Fruit fly (Drosophila melanogaster) whole organism, embryonic: ENCODE results near the gene Hn.

Experiments used
- Bdp1 ChIP-seq: fragments of 200-800 bp; sonication (Bioruptor generic); optimal IDR thresholded peaks from 3 replicates; lab custom pipeline; 2016; ENCODE audit warnings: missing biosample characterization, missing genetic modification characterization
- C15 ChIP-seq: fragments of 200-800 bp; sonication (Bioruptor generic); IDR thresholded peaks from 3 replicates; pipeline ENCODE4 v1.3.6; 2022; ENCODE audit warnings: missing biosample characterization, missing genetic modification characterization
- CG11696 ChIP-seq: fragments of 200-800 bp; sonication (Bioruptor generic); IDR thresholded peaks from 2 replicates; pipeline ENCODE4 v1.3.6; 2022; ENCODE audit warnings: missing biosample characterization, missing genetic modification characterization
- CG12659 ChIP-seq: fragments of 200-800 bp; sonication (Bioruptor generic); optimal IDR thresholded peaks from 3 replicates; lab custom pipeline; 2017; ENCODE audit warnings: mild to moderate bottlenecking, missing biosample characterization, missing genetic modification reagents, missing genetic modification characterization
- CG13624 ChIP-seq: fragments of 200-800 bp; sonication (Bioruptor generic); optimal IDR thresholded peaks from 2 replicates; lab custom pipeline; 2016; ENCODE audit warnings: missing biosample characterization, missing genetic modification characterization
- CG1647 ChIP-seq: fragments of 200-800 bp; sonication (Bioruptor generic); optimal IDR thresholded peaks from 3 replicates; lab custom pipeline; 2016; ENCODE audit warnings: missing biosample characterization, missing genetic modification characterization
- CG16779 ChIP-seq: fragments of 200-800 bp; sonication (Bioruptor generic); IDR thresholded peaks from 2 replicates; pipeline ENCODE4 v1.3.6; 2022; ENCODE audit warnings: missing biosample characterization, missing genetic modification characterization
- CG17361 ChIP-seq: fragments of 200-800 bp; sonication (Bioruptor generic); IDR thresholded peaks from 3 replicates; pipeline ENCODE4 v1.3.6; 2022; ENCODE audit warnings: missing biosample characterization, missing genetic modification characterization
- CG17829 ChIP-seq: fragments of 200-800 bp; optimal IDR thresholded peaks from 2 replicates; lab custom pipeline; 2019; ENCODE audit warnings: missing biosample characterization, mild to moderate bottlenecking, missing genetic modification characterization, moderate library complexity
- CG2199 ChIP-seq: fragments of 200-800 bp; sonication (Bioruptor generic); IDR thresholded peaks from 3 replicates; pipeline ENCODE4 v1.3.6; 2022; ENCODE audit warnings: missing biosample characterization, missing genetic modification characterization
- CG30403 ChIP-seq: fragments of 200-800 bp; sonication (Bioruptor generic); optimal IDR thresholded peaks from 3 replicates; lab custom pipeline; 2016; ENCODE audit warnings: missing biosample characterization, missing genetic modification characterization
- CG3281 ChIP-seq: fragments of 200-800 bp; sonication (Bioruptor generic); optimal IDR thresholded peaks from 3 replicates; lab custom pipeline; 2017; ENCODE audit warnings: missing biosample characterization, mild to moderate bottlenecking, missing genetic modification characterization
- CG34224 ChIP-seq: fragments of 200-800 bp; sonication (Bioruptor generic); IDR thresholded peaks from 3 replicates; pipeline ENCODE4 v1.3.6; 2022; ENCODE audit warnings: missing biosample characterization, missing genetic modification characterization; ENCODE audit not compliant: partially characterized antibody
- CG42726 ChIP-seq: fragments of 200-800 bp; sonication (Bioruptor generic); IDR thresholded peaks from 2 replicates; pipeline ENCODE4 v1.3.6; 2022; ENCODE audit warnings: missing biosample characterization, missing genetic modification characterization; ENCODE audit not compliant: partially characterized antibody
- CG4282 ChIP-seq: fragments of 200-800 bp; sonication (Bioruptor generic); optimal IDR thresholded peaks from 2 replicates; lab custom pipeline; 2016; ENCODE audit warnings: missing biosample characterization, missing genetic modification characterization
- CG6175 ChIP-seq: fragments of 200-800 bp; sonication (Bioruptor generic); IDR thresholded peaks from 3 replicates; pipeline ENCODE4 v1.3.6; 2022; ENCODE audit warnings: missing biosample characterization, missing genetic modification characterization
- CG7271 ChIP-seq: fragments of 200-800 bp; sonication (Bioruptor generic); optimal IDR thresholded peaks from 2 replicates; lab custom pipeline; 2018; ENCODE audit warnings: missing biosample characterization, mild to moderate bottlenecking, missing genetic modification characterization, moderate library complexity
- CG7556 ChIP-seq: fragments of 200-800 bp; sonication (Bioruptor generic); optimal IDR thresholded peaks from 2 replicates; lab custom pipeline; 2017; ENCODE audit warnings: missing biosample characterization, mild to moderate bottlenecking, missing genetic modification characterization
- E2f1 ChIP-seq: fragments of 200-800 bp; sonication (Bioruptor generic); IDR thresholded peaks from 2 replicates; pipeline ENCODE4 v1.3.6; 2022; ENCODE audit warnings: missing biosample characterization, missing genetic modification characterization
- GATAe ChIP-seq: fragments of 200-800 bp; sonication (Bioruptor generic); conservative IDR thresholded peaks from 2 replicates; pipeline ENCODE4 v1.3.6; 2022; ENCODE audit warnings: missing biosample characterization, missing genetic modification characterization
- Gug ChIP-seq: fragments of 200-800 bp; sonication (Bioruptor generic); IDR thresholded peaks from 4 replicates; pipeline ENCODE4 v1.3.6; 2022; ENCODE audit warnings: missing biosample characterization, missing genetic modification characterization
- HLH3B ChIP-seq: fragments of 200-800 bp; sonication (Bioruptor generic); IDR thresholded peaks from 2 replicates; pipeline ENCODE4 v1.3.6; 2022; ENCODE audit warnings: missing biosample characterization, missing genetic modification characterization
- NfI ChIP-seq: fragments of 200-800 bp; sonication (Bioruptor generic); optimal IDR thresholded peaks from 3 replicates; lab custom pipeline; 2018; ENCODE audit warnings: missing biosample characterization, mild to moderate bottlenecking, missing genetic modification characterization, moderate library complexity
- Side ChIP-seq: fragments of 200-800 bp; sonication (Bioruptor generic); optimal IDR thresholded peaks from 2 replicates; lab custom pipeline; 2016; ENCODE audit warnings: missing biosample characterization, missing genetic modification characterization
- Tbp ChIP-seq: fragments of >200 bp; optimal IDR thresholded peaks from 2 replicates; lab custom pipeline; 2018; ENCODE audit warnings: missing biosample characterization, missing genetic modification characterization
- abd-A ChIP-seq: fragments of 200-800 bp; sonication (Bioruptor generic); optimal IDR thresholded peaks from 3 replicates; lab custom pipeline; 2019; ENCODE audit warnings: missing biosample characterization, mild to moderate bottlenecking, missing genetic modification characterization, moderate library complexity
- ac ChIP-seq: fragments of 200-800 bp; sonication (Bioruptor generic); optimal IDR thresholded peaks from 3 replicates; lab custom pipeline; 2017; ENCODE audit warnings: missing biosample characterization, mild to moderate bottlenecking, missing genetic modification characterization
- bbx ChIP-seq: fragments of 200-800 bp; sonication (Bioruptor generic); IDR thresholded peaks from 2 replicates; pipeline ENCODE4 v1.3.6; 2022; ENCODE audit warnings: missing biosample characterization, missing genetic modification characterization; ENCODE audit not compliant: partially characterized antibody
- bowl ChIP-seq: fragments of 200-800 bp; sonication (Bioruptor generic); IDR thresholded peaks from 2 replicates; pipeline ENCODE4 v1.3.6; 2022; ENCODE audit warnings: missing biosample characterization, missing genetic modification characterization
- btn ChIP-seq: fragments of 200-800 bp; sonication (Bioruptor generic); optimal IDR thresholded peaks from 2 replicates; lab custom pipeline; 2016; ENCODE audit warnings: missing biosample characterization, missing genetic modification characterization
- cg ChIP-seq: fragments of 200-800 bp; sonication (Bioruptor generic); optimal IDR thresholded peaks from 3 replicates; lab custom pipeline; 2019; ENCODE audit warnings: missing biosample characterization, mild to moderate bottlenecking, missing genetic modification characterization, moderate library complexity
- chif ChIP-seq, 2 experiments: fragments of 200-800 bp; sonication (Bioruptor generic); optimal IDR thresholded peaks; 3 replicates each; lab custom pipeline; 2016; ENCODE audit warnings: missing biosample characterization in 2 of 2, missing genetic modification characterization in 2 of 2
- chinmo ChIP-seq: fragments of 200-800 bp; sonication (Bioruptor generic); IDR thresholded peaks from 4 replicates; pipeline ENCODE4 v1.3.6; 2022; ENCODE audit warnings: missing biosample characterization, missing genetic modification characterization; ENCODE audit not compliant: partially characterized antibody
- gcm2 ChIP-seq: fragments of 200-800 bp; sonication (Bioruptor generic); optimal IDR thresholded peaks from 2 replicates; lab custom pipeline; 2016; ENCODE audit warnings: missing biosample characterization, missing genetic modification characterization
- grn ChIP-seq: fragments of 200-800 bp; sonication (Bioruptor generic); optimal IDR thresholded peaks from 3 replicates; lab custom pipeline; 2017; ENCODE audit warnings: missing biosample characterization, missing genetic modification characterization
- gro ChIP-seq: fragments of 200-800 bp; sonication (Bioruptor generic); optimal IDR thresholded peaks from 2 replicates; lab custom pipeline; 2016; ENCODE audit warnings: missing biosample characterization, missing genetic modification characterization
- hb ChIP-seq: fragments of 200-800 bp; sonication (Bioruptor generic); IDR thresholded peaks from 3 replicates; pipeline ENCODE4 v1.3.6; 2022; ENCODE audit warnings: missing biosample characterization, missing genetic modification characterization; ENCODE audit not compliant: partially characterized antibody
- luna ChIP-seq: fragments of 200-800 bp; sonication (Bioruptor generic); optimal IDR thresholded peaks from 2 replicates; lab custom pipeline; 2016; ENCODE audit warnings: missing biosample characterization, missing genetic modification characterization
- mam ChIP-seq: fragments of 200-800 bp; sonication (Bioruptor generic); optimal IDR thresholded peaks from 3 replicates; lab custom pipeline; 2016; ENCODE audit warnings: missing biosample characterization, missing genetic modification characterization
- mld ChIP-seq: fragments of 200-800 bp; sonication (Bioruptor generic); IDR thresholded peaks from 3 replicates; pipeline ENCODE4 v1.3.6; 2022; ENCODE audit warnings: missing biosample characterization, missing genetic modification characterization; ENCODE audit not compliant: partially characterized antibody
- row ChIP-seq: fragments of 200-800 bp; sonication (Bioruptor generic); IDR thresholded peaks from 3 replicates; pipeline ENCODE4 v1.3.6; 2022; ENCODE audit warnings: missing biosample characterization, missing genetic modification characterization
- run ChIP-seq: fragments of 200-800 bp; sonication (Bioruptor generic); optimal IDR thresholded peaks from 3 replicates; lab custom pipeline; 2018; ENCODE audit warnings: missing biosample characterization, mild to moderate bottlenecking, missing genetic modification characterization
- salm ChIP-seq: fragments of 200-800 bp; sonication (Bioruptor generic); optimal IDR thresholded peaks from 2 replicates; lab custom pipeline; 2018; ENCODE audit warnings: missing biosample characterization, mild to moderate bottlenecking, missing genetic modification characterization
- schlank ChIP-seq: fragments of 200-800 bp; sonication (Bioruptor generic); optimal IDR thresholded peaks from 2 replicates; lab custom pipeline; 2018; ENCODE audit warnings: missing biosample characterization, mild to moderate bottlenecking, missing genetic modification characterization
- scrt ChIP-seq: fragments of 200-800 bp; sonication (Bioruptor generic); optimal IDR thresholded peaks from 2 replicates; lab custom pipeline; 2018; ENCODE audit warnings: missing biosample characterization, mild to moderate bottlenecking, missing genetic modification characterization, moderate library complexity
- sens-2 ChIP-seq: fragments of 200-800 bp; sonication (Bioruptor generic); IDR thresholded peaks from 2 replicates; pipeline ENCODE4 v1.3.6; 2022; ENCODE audit warnings: missing biosample characterization, missing genetic modification characterization
- slbo ChIP-seq: fragments of 200-800 bp; sonication (Bioruptor generic); IDR thresholded peaks from 2 replicates; pipeline ENCODE4 v1.3.6; 2022; ENCODE audit warnings: missing biosample characterization, missing genetic modification characterization
- sna ChIP-seq: fragments of 200-800 bp; sonication (Bioruptor generic); IDR thresholded peaks from 2 replicates; pipeline ENCODE4 v1.3.6; 2022; ENCODE audit warnings: missing biosample characterization, missing genetic modification characterization; ENCODE audit not compliant: partially characterized antibody
- stwl ChIP-seq: fragments of 200-800 bp; sonication (Bioruptor generic); optimal IDR thresholded peaks from 3 replicates; lab custom pipeline; 2018; ENCODE audit warnings: missing biosample characterization, mild to moderate bottlenecking, missing genetic modification characterization, moderate library complexity
- unc-4 ChIP-seq: fragments of 200-800 bp; sonication (Bioruptor generic); IDR thresholded peaks from 2 replicates; pipeline ENCODE4 v1.3.6; 2022; ENCODE audit warnings: missing biosample characterization, missing genetic modification characterization; ENCODE audit not compliant: partially characterized antibody

Hn gene

dm6 chr3L:7717863-7718560 is 42.2 kb upstream of the Hn start, which contains the start of gene Ank2 (continued):
- TF ChIP-seq run (no peak), mam (GFP tag; lab: Kevin White, UChicago) (peak; percentile 55), ac (GFP tag; lab: Kevin White, UChicago) (no peak), mld (GFP tag; lab: Robert Waterston, UW) (no peak), Gug (no peak), chinmo (0 out of 4 replicates have a peak, but pooled peaks have one; percentile 22), CG7271 (no peak), CG17361 (GFP tag; lab: Robert Waterston, UW) (no peak), luna (GFP tag; lab: Kevin White, UChicago) (no peak), Bdp1 (GFP tag; lab: Kevin White, UChicago) (no peak), scrt (GFP tag; lab: Kevin White, UChicago) (no peak), CG3281 (GFP tag; lab: Kevin White, UChicago) (no peak), abd-A (tag; lab: Kevin White, UChicago) (peak; percentile 94), CG17829 (tag; lab: Kevin White, UChicago) (no peak), CG1647 (peak; percentile 53), CG2199 (GFP tag; lab: Robert Waterston, UW) (no peak), CG7556 (GFP tag; lab: Kevin White, UChicago) (no peak), btn (GFP tag; lab: Kevin White, UChicago) (no peak), CG42726 (GFP tag; lab: Robert Waterston, UW) (no peak), CG12659 (GFP tag; lab: Kevin White, UChicago) (no peak), Side (GFP tag; lab: Kevin White, UChicago) (no peak), schlank (tag; lab: Kevin White, UChicago) (no peak), slbo (GFP tag; lab: Robert Waterston, UW) (0 out of 2 replicates have a peak, but pooled peaks have one; percentile 13), CG13624 (GFP tag; lab: Kevin White, UChicago) (no peak), bbx (no peak), row (GFP tag; lab: Robert Waterston, UW) (no peak), NfI (peak; percentile 52), grn (GFP tag; lab: Kevin White, UChicago) (peak; percentile 8), sna (GFP tag; lab: Robert Waterston, UW) (no peak), CG30403 (GFP tag; lab: Kevin White, UChicago) (no peak), Tbp (GFP tag; lab: Kevin White, UChicago) (no peak), stwl (tag; lab: Kevin White, UChicago) (no peak), cg (GFP tag; lab: Kevin White, UChicago) (no peak), C15 (GFP tag; lab: Robert Waterston, UW) (no peak), CG4282 (GFP tag; lab: Kevin White, UChicago) (no peak), gcm2 (GFP tag; lab: Kevin White, UChicago) (no peak), unc-4 (GFP tag; lab: Robert Waterston, UW) (no peak), CG16779 (GFP tag; lab: Robert Waterston, UW) (peak; percentile 29; the same call in 1 of the 2 replicates), hb (GFP tag; lab: Robert Waterston, UW) (no peak), bowl (no peak), E2f1 (GFP tag; lab: Robert Waterston, UW) (no peak), CG6175 (GFP tag; lab: Robert Waterston, UW) (no peak), sens-2 (GFP tag; lab: Robert Waterston, UW) (0 out of 2 replicates have a peak, but pooled peaks have one; percentile 44), chif (GFP tag; optimal IDR thresholded peaks at IDR 0.05; lab: Kevin White, UChicago) (peak in 1 of 2 experiments; percentile 18), GATAe (GFP tag; lab: Robert Waterston, UW) (no peak), CG34224 (no peak), gro (no peak), HLH3B (no peak), CG11696 (GFP tag; lab: Robert Waterston, UW) (no peak), salm (no peak)
